Fruit fly (Drosophila melanogaster) whole organism, embryonic: Measurements from ENCODE around the gene CG34409.
A peak's percentile ranks its signal among the peaks of the same experiment; 100 is the strongest.

Experiments used
- BEAF-32 ChIP-seq: fragments of 200-800 bp; sonication (Bioruptor generic); optimal IDR thresholded peaks from 3 replicates; lab custom pipeline; 2017; ENCODE audit warnings: missing biosample characterization, missing genetic modification characterization, mild to moderate bottlenecking, moderate library complexity, missing genetic modification reagents
- Bgb ChIP-seq: fragments of 200-800 bp; sonication (Bioruptor generic); IDR thresholded peaks from 2 replicates; pipeline ENCODE4 v1.3.6; 2022; ENCODE audit warnings: missing biosample characterization, missing genetic modification characterization; ENCODE audit not compliant: partially characterized antibody
- CG10431 ChIP-seq: fragments of 200-800 bp; sonication (Bioruptor generic); optimal IDR thresholded peaks from 3 replicates; lab custom pipeline; 2018; ENCODE audit warnings: missing biosample characterization, mild to moderate bottlenecking, missing genetic modification characterization
- CG11695 ChIP-seq: fragments of 200-800 bp; sonication (Bioruptor generic); IDR thresholded peaks from 3 replicates; pipeline ENCODE4 v1.3.6; 2022; ENCODE audit warnings: missing biosample characterization, missing genetic modification characterization
- CG12219 ChIP-seq: fragments of 200-800 bp; sonication (Bioruptor generic); optimal IDR thresholded peaks from 3 replicates; lab custom pipeline; 2018; ENCODE audit warnings: missing biosample characterization, mild to moderate bottlenecking, missing genetic modification characterization
- CG13287 ChIP-seq: fragments of 200-800 bp; sonication (Bioruptor generic); IDR thresholded peaks from 2 replicates; pipeline ENCODE4 v1.3.6; 2022; ENCODE audit warnings: missing biosample characterization, missing genetic modification characterization; ENCODE audit not compliant: partially characterized antibody
- CG14860 ChIP-seq: fragments of 200-800 bp; sonication (Bioruptor generic); IDR thresholded peaks from 3 replicates; pipeline ENCODE4 v1.3.6; 2022; ENCODE audit warnings: missing biosample characterization, missing genetic modification characterization; ENCODE audit not compliant: partially characterized antibody
- CG2129 ChIP-seq: fragments of 200-800 bp; sonication (Bioruptor generic); IDR thresholded peaks from 2 replicates; pipeline ENCODE4 v1.3.6; 2022; ENCODE audit warnings: missing biosample characterization, missing genetic modification characterization; ENCODE audit not compliant: partially characterized antibody
- CG34224 ChIP-seq: fragments of 200-800 bp; sonication (Bioruptor generic); IDR thresholded peaks from 3 replicates; pipeline ENCODE4 v1.3.6; 2022; ENCODE audit warnings: missing biosample characterization, missing genetic modification characterization; ENCODE audit not compliant: partially characterized antibody
- CG34422 ChIP-seq: fragments of 200-800 bp; sonication (Bioruptor generic); IDR thresholded peaks from 3 replicates; pipeline ENCODE4 v1.3.6; 2022; ENCODE audit warnings: missing biosample characterization, missing genetic modification characterization
- CG4617 ChIP-seq: fragments of 200-800 bp; sonication (Bioruptor generic); optimal IDR thresholded peaks from 3 replicates; lab custom pipeline; 2016; ENCODE audit warnings: missing biosample characterization, missing genetic modification characterization, borderline replicate concordance
- CG5180 ChIP-seq: fragments of 200-800 bp; sonication (Bioruptor generic); optimal IDR thresholded peaks from 3 replicates; lab custom pipeline; 2017; ENCODE audit warnings: missing biosample characterization, missing genetic modification characterization, mild to moderate bottlenecking, moderate library complexity, missing genetic modification reagents
- CG6683 ChIP-seq: fragments of 200-800 bp; sonication (Bioruptor generic); optimal IDR thresholded peaks from 2 replicates; lab custom pipeline; 2017; ENCODE audit warnings: missing biosample characterization, mild to moderate bottlenecking, missing genetic modification characterization, missing genetic modification reagents
- CG6791 ChIP-seq: fragments of 200-800 bp; sonication (Bioruptor generic); IDR thresholded peaks from 3 replicates; pipeline ENCODE4 v1.3.6; 2022; ENCODE audit warnings: missing biosample characterization, missing genetic modification characterization; ENCODE audit not compliant: partially characterized antibody
- CG7786 ChIP-seq: fragments of 200-800 bp; sonication (Bioruptor generic); optimal IDR thresholded peaks from 2 replicates; lab custom pipeline; 2016; ENCODE audit warnings: missing biosample characterization, missing genetic modification characterization
- CG9797 ChIP-seq: fragments of 200-800 bp; sonication (Bioruptor generic); optimal IDR thresholded peaks from 3 replicates; lab custom pipeline; 2018; ENCODE audit warnings: missing biosample characterization, mild to moderate bottlenecking, missing genetic modification characterization
- Dll ChIP-seq: fragments of 200-800 bp; sonication (Bioruptor generic); IDR thresholded peaks from 4 replicates; pipeline ENCODE4 v1.3.6; 2022; ENCODE audit warnings: missing biosample characterization, missing genetic modification characterization; ENCODE audit not compliant: partially characterized antibody
- Doc3 ChIP-seq: fragments of 200-800 bp; sonication (Bioruptor generic); IDR thresholded peaks from 3 replicates; pipeline ENCODE4 v1.3.6; 2022; ENCODE audit warnings: missing biosample characterization, missing genetic modification characterization; ENCODE audit not compliant: partially characterized antibody
- Dp ChIP-seq: fragments of 200-800 bp; sonication (Bioruptor generic); optimal IDR thresholded peaks from 2 replicates; lab custom pipeline; 2018; ENCODE audit warnings: missing biosample characterization, mild to moderate bottlenecking, missing genetic modification characterization, moderate library complexity
- Dref ChIP-seq: fragments of 200-800 bp; sonication (Bioruptor generic); IDR thresholded peaks from 2 replicates; pipeline ENCODE4 v1.3.6; 2022; ENCODE audit warnings: missing biosample characterization, missing genetic modification characterization
- E2f2 ChIP-seq: fragments of 200-800 bp; sonication (Bioruptor generic); IDR thresholded peaks from 2 replicates; pipeline ENCODE4 v1.3.6; 2022; ENCODE audit warnings: missing biosample characterization, missing genetic modification characterization
- HLH4C ChIP-seq: fragments of 200-800 bp; sonication (Bioruptor generic); IDR thresholded peaks from 3 replicates; pipeline ENCODE4 v1.3.6; 2022; ENCODE audit warnings: missing biosample characterization, missing genetic modification characterization; ENCODE audit not compliant: partially characterized antibody
- HmgZ ChIP-seq: fragments of 200-800 bp; sonication (Bioruptor generic); optimal IDR thresholded peaks from 2 replicates; lab custom pipeline; 2018; ENCODE audit warnings: missing biosample characterization, mild to moderate bottlenecking, missing genetic modification characterization
- MBD-R2 ChIP-seq: fragments of 200-800 bp; sonication (Bioruptor generic); IDR thresholded peaks from 2 replicates; pipeline ENCODE4 v1.3.6; 2022; ENCODE audit warnings: missing biosample characterization, missing genetic modification characterization
- MESR4 ChIP-seq: fragments of 200-800 bp; sonication (Bioruptor generic); optimal IDR thresholded peaks from 2 replicates; lab custom pipeline; 2018; ENCODE audit warnings: missing biosample characterization, mild to moderate bottlenecking, missing genetic modification characterization, moderate library complexity
- Myb ChIP-seq: fragments of 200-800 bp; sonication (Bioruptor generic); optimal IDR thresholded peaks from 2 replicates; lab custom pipeline; 2016; ENCODE audit warnings: missing biosample characterization, missing genetic modification characterization
- Opbp ChIP-seq: fragments of 200-800 bp; sonication (Bioruptor generic); IDR thresholded peaks from 3 replicates; pipeline ENCODE4 v1.3.6; 2022; ENCODE audit warnings: missing biosample characterization, missing genetic modification characterization; ENCODE audit not compliant: partially characterized antibody
- Poxn ChIP-seq: fragments of 200-800 bp; sonication (Bioruptor generic); IDR thresholded peaks from 2 replicates; pipeline ENCODE4 v1.3.6; 2022; ENCODE audit warnings: missing biosample characterization, missing genetic modification characterization
- Sin3A ChIP-seq: fragments of >200 bp; optimal IDR thresholded peaks from 2 replicates; lab custom pipeline; 2018
- Sry-δ ChIP-seq: fragments of 200-800 bp; sonication (Bioruptor generic); optimal IDR thresholded peaks from 2 replicates; lab custom pipeline; 2016; ENCODE audit warnings: missing biosample characterization, missing genetic modification characterization
- Xbp1 ChIP-seq: fragments of 200-800 bp; sonication (Bioruptor generic); optimal IDR thresholded peaks from 3 replicates; lab custom pipeline; 2016; ENCODE audit warnings: missing biosample characterization, mild to moderate bottlenecking, missing genetic modification characterization
- bigmax ChIP-seq: fragments of 200-800 bp; sonication (Bioruptor generic); optimal IDR thresholded peaks from 2 replicates; lab custom pipeline; 2018; ENCODE audit warnings: missing biosample characterization, mild to moderate bottlenecking, missing genetic modification characterization
- br ChIP-seq: fragments of >200 bp; optimal IDR thresholded peaks from 2 replicates; lab custom pipeline; 2017
- chif ChIP-seq, 2 experiments: fragments of 200-800 bp; sonication (Bioruptor generic); optimal IDR thresholded peaks; 3 replicates each; lab custom pipeline; 2016; ENCODE audit warnings: missing biosample characterization in 2 of 2, missing genetic modification characterization in 2 of 2
- crol ChIP-seq: fragments of 200-800 bp; sonication (Bioruptor generic); IDR thresholded peaks from 2 replicates; pipeline ENCODE4 v1.3.6; 2022; ENCODE audit warnings: missing biosample characterization, missing genetic modification characterization
- cwo ChIP-seq: fragments of 200-800 bp; sonication (Bioruptor generic); optimal IDR thresholded peaks from 3 replicates; lab custom pipeline; 2017; ENCODE audit warnings: missing biosample characterization, missing genetic modification characterization, mild to moderate bottlenecking, moderate library complexity, missing genetic modification reagents
- dmrt99B ChIP-seq: fragments of 200-800 bp; sonication (Bioruptor generic); optimal IDR thresholded peaks from 2 replicates; lab custom pipeline; 2018; ENCODE audit warnings: missing biosample characterization, mild to moderate bottlenecking, missing genetic modification characterization, moderate library complexity
- gfzf ChIP-seq: fragments of 200-800 bp; sonication (Bioruptor generic); optimal IDR thresholded peaks from 2 replicates; lab custom pipeline; 2016; ENCODE audit warnings: missing biosample characterization, mild to moderate bottlenecking, missing genetic modification characterization, moderate library complexity
- hbn ChIP-seq: fragments of 200-800 bp; sonication (Bioruptor generic); IDR thresholded peaks from 2 replicates; pipeline ENCODE4 v1.3.6; 2022; ENCODE audit warnings: missing biosample characterization, missing genetic modification characterization; ENCODE audit not compliant: partially characterized antibody
- klu ChIP-seq: fragments of 200-800 bp; sonication (Bioruptor generic); IDR thresholded peaks from 2 replicates; pipeline ENCODE4 v1.3.6; 2022; ENCODE audit warnings: missing biosample characterization, missing genetic modification characterization
- lab ChIP-seq: fragments of 200-800 bp; sonication (Bioruptor generic); optimal IDR thresholded peaks from 3 replicates; lab custom pipeline; 2017; ENCODE audit warnings: missing biosample characterization, missing genetic modification characterization, mild to moderate bottlenecking, moderate library complexity, missing genetic modification reagents
- pzg ChIP-seq: fragments of 200-800 bp; sonication (Bioruptor generic); optimal IDR thresholded peaks from 3 replicates; lab custom pipeline; 2018; ENCODE audit warnings: missing biosample characterization, mild to moderate bottlenecking, missing genetic modification characterization, moderate library complexity
- row ChIP-seq: fragments of 200-800 bp; sonication (Bioruptor generic); IDR thresholded peaks from 3 replicates; pipeline ENCODE4 v1.3.6; 2022; ENCODE audit warnings: missing biosample characterization, missing genetic modification characterization
- scrt ChIP-seq: fragments of 200-800 bp; sonication (Bioruptor generic); optimal IDR thresholded peaks from 2 replicates; lab custom pipeline; 2018; ENCODE audit warnings: missing biosample characterization, mild to moderate bottlenecking, missing genetic modification characterization, moderate library complexity
- sens ChIP-seq: fragments of 200-800 bp; sonication (Bioruptor generic); peaks from one replicate; lab custom pipeline; 2016; ENCODE audit warnings: missing biosample characterization, missing genetic modification characterization
- tll ChIP-seq, 2 experiments: fragments of 200-800 bp in 1 of 2; fragments of >200 bp in 1 of 2; sonication (Bioruptor generic) in 1 of 2; optimal IDR thresholded peaks; 2 replicates each; lab custom pipeline; 2017 to 2019; ENCODE audit warnings: missing biosample characterization in 2 of 2, missing genetic modification characterization in 2 of 2, mild to moderate bottlenecking in 1 of 2, moderate library complexity in 1 of 2
- tna ChIP-seq: fragments of 200-800 bp; sonication (Bioruptor generic); IDR thresholded peaks from 2 replicates; pipeline ENCODE4 v1.3.6; 2022; ENCODE audit warnings: missing biosample characterization, missing genetic modification characterization; ENCODE audit not compliant: partially characterized antibody

The CG34409 gene

DNA sequence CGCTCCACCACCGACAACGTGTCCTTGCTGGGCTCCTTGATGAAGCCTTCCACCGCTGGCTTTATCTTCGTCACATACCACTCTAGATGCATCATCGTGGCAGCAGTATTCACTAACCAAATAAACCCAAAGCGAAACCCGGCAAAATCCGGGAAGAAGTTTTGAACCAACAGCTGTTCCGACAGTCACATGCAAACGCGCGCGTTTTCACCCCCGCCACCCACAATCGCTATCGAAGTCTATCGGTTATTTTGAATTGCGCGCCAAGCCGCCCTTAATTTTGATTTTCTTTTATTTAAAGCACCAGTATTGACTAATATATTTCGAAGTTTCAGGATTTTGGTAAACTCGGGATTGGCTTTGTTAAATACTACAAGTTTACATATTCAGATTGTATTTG is 8.3 kb upstream of the CG34409 start, which contains the start of gene Tti1 (continued):
- no peak for TF ChIP-seq CG5180 (GFP tag; lab: Kevin White, UChicago)
- no peak for TF ChIP-seq HmgZ (tag; lab: Kevin White, UChicago)
- peak; percentile 26 for TF ChIP-seq Sin3A (lab: Kevin White, UChicago)
- TF ChIP-seq lab (GFP tag; lab: Kevin White, UChicago): no peak
- TF ChIP-seq scrt (GFP tag; lab: Kevin White, UChicago): peak; percentile 34
- TF ChIP-seq BEAF-32 (GFP tag; lab: Kevin White, UChicago): peak; percentile 38
- TF ChIP-seq crol (GFP tag; lab: Robert Waterston, UW): peak; percentile 77
- peak; percentile 86 for TF ChIP-seq Dp (GFP tag; lab: Kevin White, UChicago)
- peak; percentile 83 for TF ChIP-seq Dref (GFP tag; lab: Robert Waterston, UW)
- TF ChIP-seq Poxn (GFP tag; lab: Robert Waterston, UW): no peak
- peak; percentile 52; the same call in 1 of the 3 replicates for TF ChIP-seq Opbp (GFP tag; lab: Robert Waterston, UW)
- TF ChIP-seq Doc3: 0 out of 3 replicates have a peak, but pooled peaks have one; percentile 43
- peak; percentile 57; the same call in 1 of the 2 replicates for TF ChIP-seq klu (GFP tag; lab: Robert Waterston, UW)
- no peak for TF ChIP-seq CG12219 (GFP tag; lab: Kevin White, UChicago)
- TF ChIP-seq HLH4C (GFP tag; lab: Robert Waterston, UW): peak; percentile 64
- TF ChIP-seq CG11695 (GFP tag; lab: Robert Waterston, UW): no peak
- peak; percentile 34; the same call in 1 of the 3 replicates for TF ChIP-seq CG34422
- TF ChIP-seq hbn (GFP tag; lab: Robert Waterston, UW): peak; percentile 38; the same call in 1 of the 2 replicates
- peak; percentile 56; the same call in 2 of the 3 replicates for TF ChIP-seq CG34224 (GFP tag; lab: Robert Waterston, UW)
- TF ChIP-seq Sry-δ: peak; percentile 19
- peak; percentile 56 for TF ChIP-seq pzg (GFP tag; lab: Kevin White, UChicago)
- peak; percentile 46; the same call in 1 of the 2 replicates for TF ChIP-seq Bgb
- no peak for TF ChIP-seq CG7786 (GFP tag; lab: Kevin White, UChicago)
- TF ChIP-seq CG2129: 0 out of 2 replicates have a peak, but pooled peaks have one; percentile 14
- no peak for TF ChIP-seq CG6683 (GFP tag; lab: Kevin White, UChicago)
- TF ChIP-seq dmrt99B (tag; lab: Kevin White, UChicago): no peak
- TF ChIP-seq CG6791 (GFP tag; lab: Robert Waterston, UW): peak; percentile 61; the same call in 2 of the 3 replicates
- TF ChIP-seq Dll (GFP tag; lab: Robert Waterston, UW): peak; percentile 48; the same call in 1 of the 4 replicates
- peak; percentile 33; the same call in 1 of the 3 replicates for TF ChIP-seq CG14860
- TF ChIP-seq tll (GFP tag; optimal IDR thresholded peaks at IDR 0.05; lab: Kevin White, UChicago): no peak
- TF ChIP-seq row: no peak
- peak; percentile 73 for TF ChIP-seq CG13287
- TF ChIP-seq cwo (GFP tag; lab: Kevin White, UChicago): no peak
- TF ChIP-seq tna (GFP tag; lab: Robert Waterston, UW): peak; percentile 36; the same call in 1 of the 2 replicates
- TF ChIP-seq br (lab: Kevin White, UChicago): no peak

DNA sequence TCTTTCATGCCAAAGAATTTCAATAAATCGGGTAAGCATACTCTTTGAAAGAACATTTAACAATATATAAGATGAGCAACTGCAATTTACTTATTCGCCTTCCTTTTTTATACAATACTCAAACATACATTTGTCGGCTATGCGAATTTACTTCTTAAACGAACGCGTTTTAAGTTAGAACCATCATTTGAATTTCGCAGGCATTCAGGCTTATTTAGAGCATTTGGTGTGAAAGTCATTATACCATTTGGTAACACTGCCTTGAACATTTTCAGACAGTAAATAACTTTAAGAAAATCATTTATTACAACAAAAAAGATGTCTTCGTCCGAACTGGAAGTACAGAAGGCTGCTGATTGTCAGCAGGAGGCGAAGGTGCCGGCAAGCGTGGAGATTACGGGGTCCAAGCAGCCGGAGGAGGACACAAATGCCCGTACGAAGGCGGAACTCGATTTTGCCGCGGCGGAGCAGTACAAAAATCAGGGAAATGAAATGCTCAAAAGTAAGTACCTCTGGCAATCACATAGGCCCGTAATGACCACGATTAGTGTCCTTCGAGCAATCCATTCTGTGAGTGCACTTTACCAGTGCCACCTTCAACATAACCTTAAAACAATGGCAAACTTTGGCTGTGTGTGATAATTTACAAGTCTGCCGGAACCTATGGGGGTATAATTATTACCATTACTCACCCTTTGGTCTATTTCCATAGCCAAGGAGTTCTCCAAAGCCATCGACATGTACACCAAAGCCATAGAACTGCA is 1.9 kb upstream of the CG34409 start:
- TF ChIP-seq gfzf (peak; percentile 85), MESR4 (peak; percentile 60), Xbp1 (GFP tag; lab: Kevin White, UChicago) (no peak), pzg (GFP tag; lab: Kevin White, UChicago) (peak; percentile 50), Myb (GFP tag; lab: Kevin White, UChicago) (peak; percentile 15), Dp (GFP tag; lab: Kevin White, UChicago) (peak; percentile 75), CG4617 (GFP tag; lab: Kevin White, UChicago) (peak; percentile 70), sens (GFP tag; lab: Kevin White, UChicago) (peak; percentile 18), CG10431 (GFP tag; lab: Kevin White, UChicago) (no peak), MBD-R2 (GFP tag; lab: Robert Waterston, UW) (peak; percentile 15; the same call in 1 of the 2 replicates), E2f2 (GFP tag; lab: Robert Waterston, UW) (peak; percentile 80), CG9797 (GFP tag; lab: Kevin White, UChicago) (peak; percentile 42), chif (GFP tag; optimal IDR thresholded peaks at IDR 0.05; lab: Kevin White, UChicago) (no peak), bigmax (GFP tag; lab: Kevin White, UChicago) (peak; percentile 90)
